Worm (Caenorhabditis elegans) whole organism, late embryonic: ENCODE measurements around the gene cat-1.
A peak's percentile ranks its signal among the peaks of the same experiment; 100 is the strongest.

Experiments
- K09A11.1 ChIP-seq: sonication (generic microtip); optimal IDR thresholded peaks from 2 replicates; lab custom pipeline; 2017; ENCODE audit warnings: antibody characterized with exemption, mild to moderate bottlenecking, missing genetic modification characterization, missing compliant biosample characterization; ENCODE audit not compliant: insufficient read depth
- T23F11.4 ChIP-seq: fragments of 200-800 bp; sonication (Bioruptor generic); optimal IDR thresholded peaks from 2 replicates; lab custom pipeline; 2018; ENCODE audit warnings: mild to moderate bottlenecking, missing genetic modification characterization, missing compliant biosample characterization
- Y22D7AL.16 ChIP-seq: sonication (generic microtip); optimal IDR thresholded peaks from 2 replicates; lab custom pipeline; 2016; ENCODE audit warnings: missing genetic modification characterization, missing compliant biosample characterization
- ahr-1 ChIP-seq: sonication (generic microtip); optimal IDR thresholded peaks from 2 replicates; lab custom pipeline; 2016; ENCODE audit warnings: missing genetic modification characterization, missing compliant biosample characterization
- ama-1 ChIP-seq: fragments of 150-350 bp; optimal IDR thresholded peaks from 2 replicates; lab custom pipeline; 2014
- ceh-19 ChIP-seq: fragments of 200-800 bp; sonication (Bioruptor generic); optimal IDR thresholded peaks from 2 replicates; lab custom pipeline; 2018; ENCODE audit warnings: mild to moderate bottlenecking, missing genetic modification characterization, missing compliant biosample characterization
- ceh-22 ChIP-seq: sonication (generic microtip); optimal IDR thresholded peaks from 2 replicates; lab custom pipeline; 2017; ENCODE audit warnings: missing biosample characterization, missing genetic modification characterization
- ceh-30 ChIP-seq: fragments of 150-350 bp; optimal IDR thresholded peaks from 2 replicates; lab custom pipeline; 2014; ENCODE audit warnings: missing biosample characterization, missing genetic modification characterization
- ceh-31 ChIP-seq: sonication (generic microtip); optimal IDR thresholded peaks from 2 replicates; lab custom pipeline; 2016; ENCODE audit warnings: missing genetic modification characterization, missing compliant biosample characterization
- ceh-45 ChIP-seq: fragments of 200-800 bp; sonication (Bioruptor generic); IDR thresholded peaks from 2 replicates; pipeline ENCODE4 v1.3.6; 2022; ENCODE audit warnings: missing genetic modification reagents, missing genetic modification characterization, missing compliant biosample characterization
- ceh-48 ChIP-seq: sonication (generic microtip); optimal IDR thresholded peaks from 2 replicates; lab custom pipeline; 2016; ENCODE audit warnings: missing genetic modification characterization, inconsistent platforms, missing compliant biosample characterization
- ceh-6 ChIP-seq: fragments of 200-800 bp; sonication (Bioruptor generic); optimal IDR thresholded peaks from 2 replicates; lab custom pipeline; 2018; ENCODE audit warnings: mild to moderate bottlenecking, missing genetic modification characterization, missing compliant biosample characterization
- ceh-9 ChIP-seq: sonication (generic microtip); optimal IDR thresholded peaks from 2 replicates; lab custom pipeline; 2016; ENCODE audit warnings: mild to moderate bottlenecking, missing genetic modification characterization, inconsistent platforms, missing compliant biosample characterization
- dve-1 ChIP-seq: sonication (generic microtip); optimal IDR thresholded peaks from 2 replicates; lab custom pipeline; 2017; ENCODE audit warnings: antibody characterized with exemption, mild to moderate bottlenecking, missing genetic modification characterization, missing compliant biosample characterization
- elt-2 ChIP-seq: sonication (generic microtip); optimal IDR thresholded peaks from 2 replicates; lab custom pipeline; 2016; ENCODE audit warnings: missing genetic modification reagents, missing genetic modification characterization, missing compliant biosample characterization
- elt-4 ChIP-seq: sonication (generic microtip); optimal IDR thresholded peaks from 2 replicates; lab custom pipeline; 2016; ENCODE audit warnings: missing genetic modification characterization, missing compliant biosample characterization
- ets-4 ChIP-seq: sonication (generic microtip); optimal IDR thresholded peaks from 2 replicates; lab custom pipeline; 2016; ENCODE audit warnings: missing genetic modification characterization, missing compliant biosample characterization
- eyg-1 ChIP-seq: sonication (generic microtip); optimal IDR thresholded peaks from 2 replicates; lab custom pipeline; 2016; ENCODE audit warnings: missing genotype, missing genetic modification characterization, missing compliant biosample characterization
- fkh-10 ChIP-seq: fragments of 150-350 bp; optimal IDR thresholded peaks from 2 replicates; lab custom pipeline; 2014; ENCODE audit warnings: missing biosample characterization, missing genetic modification reagents, missing genetic modification characterization
- gmeb-2 ChIP-seq: sonication (generic microtip); optimal IDR thresholded peaks from 2 replicates; lab custom pipeline; 2016; ENCODE audit warnings: missing genetic modification characterization, inconsistent platforms, missing compliant biosample characterization
- hlh-13 ChIP-seq: fragments of 200-800 bp; sonication (Bioruptor generic); optimal IDR thresholded peaks from 2 replicates; lab custom pipeline; 2018; ENCODE audit warnings: mild to moderate bottlenecking, missing genetic modification characterization, missing compliant biosample characterization
- hlh-30 ChIP-seq: sonication (generic microtip); optimal IDR thresholded peaks from 2 replicates; lab custom pipeline; 2017; ENCODE audit warnings: antibody characterized with exemption, missing genetic modification characterization, missing compliant biosample characterization; ENCODE audit not compliant: insufficient read depth
- hlh-6 ChIP-seq: sonication (generic microtip); optimal IDR thresholded peaks from 2 replicates; lab custom pipeline; 2016; ENCODE audit warnings: missing genotype, missing genetic modification characterization, missing compliant biosample characterization
- hlh-8 ChIP-seq: sonication (generic microtip); optimal IDR thresholded peaks from 2 replicates; lab custom pipeline; 2016; ENCODE audit warnings: missing genotype, missing genetic modification characterization, missing compliant biosample characterization
- lin-11 ChIP-seq: fragments of 200-800 bp; sonication (Bioruptor generic); optimal IDR thresholded peaks from 2 replicates; lab custom pipeline; 2018; ENCODE audit warnings: mild to moderate bottlenecking, missing genetic modification characterization, missing compliant biosample characterization
- madf-2 ChIP-seq: sonication (generic microtip); optimal IDR thresholded peaks from 2 replicates; lab custom pipeline; 2017; ENCODE audit warnings: missing genetic modification characterization, missing compliant biosample characterization
- mec-3 ChIP-seq: sonication (generic microtip); optimal IDR thresholded peaks from 2 replicates; lab custom pipeline; 2016; ENCODE audit warnings: borderline replicate concordance, missing genetic modification characterization, missing compliant biosample characterization
- nhr-11 ChIP-seq: fragments of 150-350 bp; optimal IDR thresholded peaks from 2 replicates; lab custom pipeline; 2014; ENCODE audit warnings: missing biosample characterization, missing genetic modification characterization
- odd-2 ChIP-seq: sonication (generic microtip); optimal IDR thresholded peaks from 2 replicates; lab custom pipeline; 2017; ENCODE audit warnings: antibody characterized with exemption, mild to moderate bottlenecking, missing genetic modification characterization, missing compliant biosample characterization
- pag-3 ChIP-seq: sonication (generic microtip); optimal IDR thresholded peaks from 2 replicates; lab custom pipeline; 2016; ENCODE audit warnings: missing compliant biosample characterization, missing genetic modification characterization, borderline replicate concordance
- rnt-1 ChIP-seq: sonication (generic microtip); optimal IDR thresholded peaks from 2 replicates; lab custom pipeline; 2016; ENCODE audit warnings: missing genetic modification characterization, missing compliant biosample characterization
- sox-2 ChIP-seq: fragments of 200-800 bp; sonication (Bioruptor generic); IDR thresholded peaks from 2 replicates; pipeline ENCODE4 v1.3.6; 2022; ENCODE audit warnings: missing genetic modification reagents, missing genetic modification characterization, missing compliant biosample characterization
- syd-9 ChIP-seq: sonication (generic microtip); optimal IDR thresholded peaks from 2 replicates; lab custom pipeline; 2016; ENCODE audit warnings: mild to moderate bottlenecking, missing genetic modification characterization, moderate library complexity, missing compliant biosample characterization
- tbx-2 ChIP-seq: sonication (generic microtip); optimal IDR thresholded peaks from 2 replicates; lab custom pipeline; 2016; ENCODE audit warnings: missing genetic modification characterization, missing compliant biosample characterization
- unc-55 ChIP-seq: sonication (generic microtip); optimal IDR thresholded peaks from 2 replicates; lab custom pipeline; 2017; ENCODE audit warnings: missing biosample characterization, missing genetic modification reagents, missing genetic modification characterization
- unc-86 ChIP-seq: sonication (generic microtip); optimal IDR thresholded peaks from 2 replicates; lab custom pipeline; 2016; ENCODE audit warnings: missing genetic modification characterization, missing compliant biosample characterization

The cat-1 gene

DNA sequence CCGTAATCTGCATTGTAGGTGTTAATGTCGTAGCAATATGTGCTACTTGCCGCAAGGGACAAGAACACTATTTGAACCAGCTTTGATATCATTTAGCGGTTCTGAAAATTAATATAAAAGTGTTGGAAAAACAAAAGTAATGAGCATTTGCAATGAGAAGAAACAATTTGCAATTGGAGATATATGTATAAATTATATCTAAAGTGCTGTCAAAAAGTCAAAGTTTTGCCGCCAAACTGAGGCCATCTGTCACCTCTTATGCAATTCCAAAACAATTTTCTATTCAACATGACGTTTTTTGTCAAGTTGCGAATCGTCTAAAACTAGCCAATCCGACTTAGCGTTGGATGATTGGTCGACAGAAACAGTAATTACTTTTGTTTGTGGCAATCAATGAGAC lies 13.3 kb downstream of the cat-1 start, which contains the start of gene W01C8.5:
TSS of gene W01C8.5 (minus strand) at position 101 of the 400 bp plus-strand sequence.
- TF ChIP-seq elt-2 (no peak), unc-86 (tag; lab: Kevin White, UChicago) (no peak), gmeb-2 (no peak), lin-11 (tag; lab: Kevin White, UChicago) (no peak), ceh-45 (GFP tag; lab: Robert Waterston, UW) (no peak), ceh-48 (tag; lab: Kevin White, UChicago) (no peak), ceh-9 (tag; lab: Kevin White, UChicago) (no peak), tbx-2 (tag; lab: Kevin White, UChicago) (no peak), ceh-22 (tag; lab: Kevin White, UChicago) (no peak), ceh-19 (GFP tag; lab: Kevin White, UChicago) (no peak), fkh-10 (GFP tag; lab: Kevin White, UChicago) (no peak), ets-4 (tag; lab: Kevin White, UChicago) (no peak), ama-1 (lab: Kevin White, UChicago) (no peak), eyg-1 (tag; lab: Kevin White, UChicago) (no peak), dve-1 (tag; lab: Kevin White, UChicago) (no peak), hlh-13 (no peak), odd-2 (tag; lab: Kevin White, UChicago) (no peak), sox-2 (GFP tag; lab: Robert Waterston, UW) (no peak), ceh-6 (no peak), hlh-8 (tag; lab: Kevin White, UChicago) (no peak)

DNA sequence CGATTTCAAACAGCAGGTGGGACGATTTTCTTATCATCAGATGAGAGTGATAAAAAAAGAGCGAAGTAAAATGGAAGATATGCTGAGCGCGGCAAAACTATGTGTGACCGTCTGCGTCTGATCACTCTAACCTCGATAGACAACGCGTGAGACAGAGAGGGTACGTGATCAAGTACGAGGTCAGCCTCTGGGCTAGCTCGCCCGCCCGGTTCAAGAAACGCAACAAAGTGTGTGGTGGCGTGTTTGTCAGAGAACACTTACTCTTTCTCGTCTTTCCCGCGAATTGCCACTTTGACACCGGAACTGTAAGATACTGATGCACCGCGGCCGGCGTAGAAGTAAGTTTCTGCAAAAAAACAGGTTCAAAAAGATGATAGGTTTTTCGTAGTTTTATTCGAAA lies 14.3 kb downstream of the cat-1 start:
- TF ChIP-seq pag-3 (tag; lab: Kevin White, UChicago): no peak
- no peak for TF ChIP-seq ceh-9 (tag; lab: Kevin White, UChicago)
- TF ChIP-seq elt-2: peak; percentile 87
- TF ChIP-seq tbx-2 (tag; lab: Kevin White, UChicago): peak; percentile 4
- TF ChIP-seq syd-9 (tag; lab: Kevin White, UChicago): no peak

DNA sequence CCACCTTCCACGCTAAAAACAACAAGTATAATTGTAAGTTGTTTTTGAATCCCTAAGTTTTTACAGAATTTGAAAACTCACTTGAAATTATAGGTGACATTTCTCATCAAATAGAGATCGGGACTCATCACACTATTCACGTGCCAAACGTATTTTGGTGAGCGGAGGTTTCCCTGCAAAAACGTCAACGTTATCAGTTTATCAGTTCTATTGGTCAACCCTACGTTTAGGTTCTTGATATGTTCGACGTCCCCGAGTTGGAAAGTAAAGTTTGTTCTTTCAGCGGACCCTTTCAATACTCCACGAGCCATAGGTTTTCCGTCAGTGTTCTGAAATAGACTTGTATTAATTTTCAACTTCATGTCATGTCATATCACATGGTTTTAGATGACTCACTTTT lies 15.1 kb downstream of the cat-1 start:
- TF ChIP-seq syd-9 (tag; lab: Kevin White, UChicago): no peak
- TF ChIP-seq elt-4 (tag; lab: Kevin White, UChicago): no peak
- TF ChIP-seq madf-2 (tag; lab: Kevin White, UChicago): no peak
- no peak for TF ChIP-seq ahr-1 (tag; lab: Kevin White, UChicago)
- TF ChIP-seq ceh-48 (tag; lab: Kevin White, UChicago): no peak
- TF ChIP-seq elt-2: peak; percentile 7

DNA sequence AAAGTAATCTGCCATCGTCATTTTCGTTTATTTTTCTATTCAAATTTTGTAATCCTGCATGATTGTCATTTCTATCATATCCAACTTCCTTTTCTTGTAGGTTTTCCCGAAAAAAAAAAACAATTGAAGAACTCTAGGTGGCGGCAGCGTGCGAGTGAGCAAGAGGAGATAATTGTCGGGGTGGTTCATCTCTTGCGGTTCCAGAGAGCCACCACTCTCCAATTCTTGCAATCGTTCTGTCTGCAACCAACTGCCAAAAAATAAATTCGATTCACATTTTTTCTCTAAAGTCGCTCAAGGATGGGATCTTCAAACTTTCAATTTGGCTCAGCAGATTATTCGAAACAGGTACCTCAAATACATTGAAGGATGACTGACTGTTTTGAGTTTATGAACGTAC lies 18.4 kb downstream of the cat-1 start, which contains the start of gene W01C8.1:
TSS of gene W01C8.1 (plus strand) at position 301 of the 400 bp plus-strand sequence.
- TF ChIP-seq mec-3 (no peak), ceh-9 (tag; lab: Kevin White, UChicago) (no peak), ceh-31 (tag; lab: Kevin White, UChicago) (no peak), nhr-11 (tag; lab: Kevin White, UChicago) (no peak), lin-11 (tag; lab: Kevin White, UChicago) (no peak), ceh-6 (no peak), hlh-6 (no peak), T23F11.4 (GFP tag; lab: Kevin White, UChicago) (no peak), ets-4 (tag; lab: Kevin White, UChicago) (no peak), unc-55 (no peak), K09A11.1 (tag; lab: Kevin White, UChicago) (no peak), Y22D7AL.16 (tag; lab: Kevin White, UChicago) (no peak), ceh-30 (tag; lab: Kevin White, UChicago) (no peak), unc-86 (tag; lab: Kevin White, UChicago) (no peak), rnt-1 (tag; lab: Kevin White, UChicago) (no peak), pag-3 (tag; lab: Kevin White, UChicago) (no peak), sox-2 (GFP tag; lab: Robert Waterston, UW) (no peak), hlh-30 (no peak), odd-2 (tag; lab: Kevin White, UChicago) (no peak)
